Fruit fly (Drosophila melanogaster) whole organism, embryonic: ENCODE results near the gene CG3165.

ENCODE experiments used
- Ada2b ChIP-seq: fragments of 200-800 bp; sonication (Bioruptor generic); IDR thresholded peaks from 2 replicates; pipeline ENCODE4 v1.3.6; 2022; ENCODE audit warnings: missing biosample characterization, missing genetic modification characterization
- Aef1 ChIP-seq: fragments of 200-800 bp; sonication (Bioruptor generic); IDR thresholded peaks from 3 replicates; pipeline ENCODE4 v1.3.6; 2022; ENCODE audit warnings: missing biosample characterization, missing genetic modification characterization
- Blimp-1 ChIP-seq: fragments of 200-800 bp; sonication (Bioruptor generic); optimal IDR thresholded peaks from 3 replicates; lab custom pipeline; 2018; ENCODE audit warnings: missing biosample characterization, missing genetic modification characterization, mild to moderate bottlenecking, moderate library complexity, missing genetic modification reagents
- CG10267 ChIP-seq: fragments of 200-800 bp; sonication (Bioruptor generic); optimal IDR thresholded peaks from 2 replicates; lab custom pipeline; 2018; ENCODE audit warnings: missing biosample characterization, mild to moderate bottlenecking, missing genetic modification characterization, moderate library complexity
- CG10321 ChIP-seq: fragments of 200-800 bp; sonication (Bioruptor generic); IDR thresholded peaks from 2 replicates; pipeline ENCODE4 v1.3.6; 2022; ENCODE audit warnings: missing biosample characterization, missing genetic modification characterization
- CG11398 ChIP-seq: fragments of 200-800 bp; sonication (Bioruptor generic); optimal IDR thresholded peaks from 2 replicates; lab custom pipeline; 2016; ENCODE audit warnings: missing biosample characterization, missing genetic modification characterization
- CG13424 ChIP-seq: fragments of 200-800 bp; sonication (Bioruptor generic); optimal IDR thresholded peaks from 2 replicates; lab custom pipeline; 2019; ENCODE audit warnings: missing biosample characterization, mild to moderate bottlenecking, missing genetic modification characterization, moderate library complexity
- CG14014 ChIP-seq: fragments of 200-800 bp; sonication (Bioruptor generic); IDR thresholded peaks from 2 replicates; pipeline ENCODE4 v1.3.6; 2022; ENCODE audit warnings: missing biosample characterization, missing genetic modification characterization
- CG14710 ChIP-seq: fragments of 200-800 bp; sonication (Bioruptor generic); optimal IDR thresholded peaks from 3 replicates; lab custom pipeline; 2019; ENCODE audit warnings: missing biosample characterization, mild to moderate bottlenecking, missing genetic modification characterization, moderate library complexity
- CG15696 ChIP-seq: fragments of 200-800 bp; sonication (Bioruptor generic); optimal IDR thresholded peaks from 2 replicates; lab custom pipeline; 2019; ENCODE audit warnings: missing biosample characterization, mild to moderate bottlenecking, missing genetic modification characterization, moderate library complexity
- CG1647 ChIP-seq: fragments of 200-800 bp; sonication (Bioruptor generic); optimal IDR thresholded peaks from 3 replicates; lab custom pipeline; 2016; ENCODE audit warnings: missing biosample characterization, missing genetic modification characterization
- CG17328 ChIP-seq: fragments of 200-800 bp; sonication (Bioruptor generic); IDR thresholded peaks from 2 replicates; pipeline ENCODE4 v1.3.6; 2022; ENCODE audit warnings: missing biosample characterization, missing genetic modification characterization
- CG17361 ChIP-seq: fragments of 200-800 bp; sonication (Bioruptor generic); IDR thresholded peaks from 3 replicates; pipeline ENCODE4 v1.3.6; 2022; ENCODE audit warnings: missing biosample characterization, missing genetic modification characterization
- CG18262 ChIP-seq: fragments of 200-800 bp; optimal IDR thresholded peaks from 3 replicates; lab custom pipeline; 2019; ENCODE audit warnings: missing biosample characterization, mild to moderate bottlenecking, missing genetic modification characterization, moderate library complexity
- CG32772 ChIP-seq: fragments of 200-800 bp; sonication (Bioruptor generic); IDR thresholded peaks from 2 replicates; pipeline ENCODE4 v1.3.6; 2022; ENCODE audit warnings: missing biosample characterization, missing genetic modification characterization
- CG4404 ChIP-seq: fragments of 200-800 bp; sonication (Bioruptor generic); IDR thresholded peaks from 2 replicates; pipeline ENCODE4 v1.3.6; 2022; ENCODE audit warnings: missing biosample characterization, missing genetic modification characterization
- CG4424 ChIP-seq: fragments of 200-800 bp; sonication (Bioruptor generic); optimal IDR thresholded peaks from 3 replicates; lab custom pipeline; 2016; ENCODE audit warnings: missing biosample characterization, missing genetic modification characterization
- CG5245 ChIP-seq: fragments of 200-800 bp; sonication (Bioruptor generic); optimal IDR thresholded peaks from 3 replicates; lab custom pipeline; 2016; ENCODE audit warnings: missing biosample characterization, missing genetic modification characterization
- Drgx ChIP-seq: fragments of 200-800 bp; sonication (Bioruptor generic); IDR thresholded peaks from 2 replicates; pipeline ENCODE4 v1.3.6; 2022; ENCODE audit warnings: missing biosample characterization, missing genetic modification characterization
- Fer3 ChIP-seq: fragments of 200-800 bp; sonication (Bioruptor generic); optimal IDR thresholded peaks from 2 replicates; lab custom pipeline; 2018; ENCODE audit warnings: missing biosample characterization, mild to moderate bottlenecking, missing genetic modification characterization, moderate library complexity
- Gsc ChIP-seq: fragments of 200-800 bp; sonication (Bioruptor generic); IDR thresholded peaks from 2 replicates; pipeline ENCODE4 v1.3.6; 2022; ENCODE audit warnings: missing biosample characterization, missing genetic modification characterization
- H2.0 ChIP-seq: fragments of 200-800 bp; sonication (Bioruptor generic); IDR thresholded peaks from 2 replicates; pipeline ENCODE4 v1.3.6; 2022; ENCODE audit warnings: missing biosample characterization, missing genetic modification characterization
- HLH3B ChIP-seq: fragments of 200-800 bp; sonication (Bioruptor generic); IDR thresholded peaks from 2 replicates; pipeline ENCODE4 v1.3.6; 2022; ENCODE audit warnings: missing biosample characterization, missing genetic modification characterization
- Mrtf ChIP-seq: fragments of 200-800 bp; sonication (Bioruptor generic); IDR thresholded peaks from 3 replicates; pipeline ENCODE4 v1.3.6; 2022; ENCODE audit warnings: missing biosample characterization, missing genetic modification characterization
- PHDP ChIP-seq: fragments of 200-800 bp; sonication (Bioruptor generic); optimal IDR thresholded peaks from 3 replicates; lab custom pipeline; 2018; ENCODE audit warnings: missing biosample characterization, mild to moderate bottlenecking, missing genetic modification characterization, moderate library complexity
- Taf1 ChIP-seq: fragments of 200-800 bp; sonication (Bioruptor generic); IDR thresholded peaks from 2 replicates; pipeline ENCODE4 v1.3.6; 2022; ENCODE audit warnings: missing biosample characterization, missing genetic modification characterization
- Xbp1 ChIP-seq: fragments of 200-800 bp; sonication (Bioruptor generic); optimal IDR thresholded peaks from 3 replicates; lab custom pipeline; 2016; ENCODE audit warnings: missing biosample characterization, mild to moderate bottlenecking, missing genetic modification characterization
- ap ChIP-seq: fragments of 200-800 bp; sonication (Bioruptor generic); IDR thresholded peaks from 2 replicates; pipeline ENCODE4 v1.3.6; 2022; ENCODE audit warnings: missing biosample characterization, missing genetic modification characterization
- ara ChIP-seq: fragments of 200-800 bp; sonication (Bioruptor generic); IDR thresholded peaks from 2 replicates; pipeline ENCODE4 v1.3.6; 2022; ENCODE audit warnings: missing biosample characterization, missing genetic modification characterization
- az2 ChIP-seq: fragments of 200-800 bp; sonication (Bioruptor generic); optimal IDR thresholded peaks from 3 replicates; lab custom pipeline; 2016; ENCODE audit warnings: missing biosample characterization, missing genetic modification characterization
- dysf ChIP-seq: fragments of 200-800 bp; sonication (Bioruptor generic); IDR thresholded peaks from 3 replicates; pipeline ENCODE4 v1.3.6; 2022; ENCODE audit warnings: missing biosample characterization, missing genetic modification characterization
- lilli ChIP-seq: fragments of 200-800 bp; sonication (Bioruptor generic); optimal IDR thresholded peaks from 3 replicates; lab custom pipeline; 2016; ENCODE audit warnings: missing biosample characterization, missing genetic modification characterization
- lmd ChIP-seq: fragments of 200-800 bp; sonication (Bioruptor generic); IDR thresholded peaks from 2 replicates; pipeline ENCODE4 v1.3.6; 2022; ENCODE audit warnings: missing biosample characterization, missing genetic modification characterization
- lola ChIP-seq, 3 experiments: fragments of >200 bp in 2 of 3; fragments of 200-800 bp in 1 of 3; sonication (Bioruptor generic) in 1 of 3; optimal IDR thresholded peaks; 2 replicates each; lab custom pipeline; 2017 to 2019; ENCODE audit warnings: missing biosample characterization in 3 of 3, missing genetic modification characterization in 3 of 3, mild to moderate bottlenecking in 1 of 3, moderate library complexity in 1 of 3
- lov ChIP-seq, 2 experiments: fragments of 200-800 bp in 1 of 2; fragments of >200 bp in 1 of 2; sonication (Bioruptor generic) in 1 of 2; IDR thresholded peaks in 1 of 2; optimal IDR thresholded peaks in 1 of 2; 2 replicates in 1 of 2; 3 replicates in 1 of 2; pipeline versions ENCODE4 v1.3.6 to Lab custom; 2017 to 2022; ENCODE audit warnings: missing biosample characterization in 1 of 2, missing genetic modification characterization in 1 of 2
- pb ChIP-seq: fragments of 200-800 bp; sonication (Bioruptor generic); optimal IDR thresholded peaks from 3 replicates; lab custom pipeline; 2016; ENCODE audit warnings: missing biosample characterization, missing genetic modification characterization
- ranshi ChIP-seq: fragments of 200-800 bp; sonication (Bioruptor generic); IDR thresholded peaks from 2 replicates; pipeline ENCODE4 v1.3.6; 2022; ENCODE audit warnings: missing biosample characterization, missing genetic modification characterization
- schlank ChIP-seq: fragments of 200-800 bp; sonication (Bioruptor generic); optimal IDR thresholded peaks from 2 replicates; lab custom pipeline; 2018; ENCODE audit warnings: missing biosample characterization, mild to moderate bottlenecking, missing genetic modification characterization
- sna ChIP-seq: fragments of 200-800 bp; sonication (Bioruptor generic); IDR thresholded peaks from 2 replicates; pipeline ENCODE4 v1.3.6; 2022; ENCODE audit warnings: missing biosample characterization, missing genetic modification characterization; ENCODE audit not compliant: partially characterized antibody
- stc ChIP-seq: fragments of 200-800 bp; sonication (Bioruptor generic); IDR thresholded peaks from 2 replicates; pipeline ENCODE4 v1.3.6; 2022; ENCODE audit warnings: missing biosample characterization, missing genetic modification characterization
- z ChIP-seq: fragments of 200-800 bp; sonication (Bioruptor generic); IDR thresholded peaks from 3 replicates; pipeline ENCODE4 v1.3.6; 2022; ENCODE audit warnings: missing biosample characterization, missing genetic modification characterization

Gene CG3165

DNA sequence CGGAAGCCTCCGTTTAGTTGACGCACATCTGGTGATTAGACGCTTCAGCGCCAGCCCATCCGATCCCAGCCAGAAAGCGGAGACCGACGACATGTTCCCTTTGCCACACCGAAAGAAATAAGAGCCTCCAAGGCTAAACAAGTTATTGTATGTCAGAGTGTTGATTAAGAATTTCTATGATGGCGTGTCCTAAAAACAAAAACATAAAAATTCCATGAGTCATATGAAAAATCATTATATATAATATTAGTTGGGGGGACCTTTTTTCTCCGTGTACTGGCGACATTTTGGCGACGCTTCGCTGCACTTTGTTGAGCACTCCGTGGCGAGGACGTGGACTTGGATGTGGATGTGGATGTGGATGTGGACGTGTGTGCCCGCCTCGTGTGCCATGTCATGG lies 35.9 kb downstream of the CG3165 start (continued):
- peak; percentile 7 for TF ChIP-seq CG1647
- TF ChIP-seq ap (GFP tag; lab: Robert Waterston, UW) = 0 out of 2 replicates have a peak, but pooled peaks have one; percentile 33
- peak; percentile 26 for TF ChIP-seq PHDP (tag; lab: Kevin White, UChicago)
- TF ChIP-seq Blimp-1 (GFP tag; lab: Kevin White, UChicago) = peak; percentile 37
- TF ChIP-seq Xbp1 (GFP tag; lab: Kevin White, UChicago) = peak; percentile 42
- TF ChIP-seq ranshi = peak; percentile 35; the same call in 1 of the 2 replicates
- TF ChIP-seq Fer3 (tag; lab: Kevin White, UChicago) = peak; percentile 7
- peak; percentile 9 for TF ChIP-seq lilli (GFP tag; lab: Kevin White, UChicago)
- peak; percentile 44; the same call in 1 of the 2 replicates for TF ChIP-seq lmd (GFP tag; lab: Robert Waterston, UW)
- peak; percentile 13 for TF ChIP-seq CG10267
- TF ChIP-seq lov (optimal IDR thresholded peaks at IDR 0.05; lab: Kevin White, UChicago) = no peak
- TF ChIP-seq lov (GFP tag; IDR thresholded peaks at IDR 0.05; lab: Robert Waterston, UW) = no peak
- TF ChIP-seq Ada2b (GFP tag; lab: Robert Waterston, UW) = 0 out of 2 replicates have a peak, but pooled peaks have one; percentile 9
- no peak for TF ChIP-seq CG10321 (GFP tag; lab: Robert Waterston, UW)
- TF ChIP-seq CG32772 (GFP tag; lab: Robert Waterston, UW) = 0 out of 2 replicates have a peak, but pooled peaks have one; percentile 27
- no peak for TF ChIP-seq Taf1 (GFP tag; lab: Robert Waterston, UW)
- no peak for TF ChIP-seq z
- TF ChIP-seq pb (GFP tag; lab: Kevin White, UChicago) = no peak
- TF ChIP-seq CG13424 (tag; lab: Kevin White, UChicago) = peak; percentile 28
- TF ChIP-seq schlank (tag; lab: Kevin White, UChicago) = no peak
- peak; percentile 59; the same call in 2 of the 3 replicates for TF ChIP-seq dysf (GFP tag; lab: Robert Waterston, UW)
- peak in 1 of 3 experiments; percentile 42 for TF ChIP-seq lola (GFP tag; optimal IDR thresholded peaks at IDR 0.05; lab: Kevin White, UChicago)
- TF ChIP-seq CG11398 (GFP tag; lab: Kevin White, UChicago) = no peak
- peak; percentile 12 for TF ChIP-seq CG15696 (tag; lab: Kevin White, UChicago)
- peak; percentile 42 for TF ChIP-seq CG18262
- TF ChIP-seq CG14710 (tag; lab: Kevin White, UChicago) = peak; percentile 34
- TF ChIP-seq HLH3B (GFP tag; lab: Robert Waterston, UW) = peak; percentile 50
- TF ChIP-seq sna (GFP tag; lab: Robert Waterston, UW) = no peak
- TF ChIP-seq az2 (GFP tag; lab: Kevin White, UChicago) = peak; percentile 13
- TF ChIP-seq Mrtf (GFP tag; lab: Robert Waterston, UW) = 0 out of 3 replicates have a peak, but pooled peaks have one; percentile 24
- TF ChIP-seq Drgx = peak; percentile 76
- TF ChIP-seq CG14014 = 0 out of 2 replicates have a peak, but pooled peaks have one; percentile 10
- peak; percentile 33; the same call in 1 of the 2 replicates for TF ChIP-seq stc (GFP tag; lab: Robert Waterston, UW)
- no peak for TF ChIP-seq Gsc (GFP tag; lab: Robert Waterston, UW)
- 0 out of 3 replicates have a peak, but pooled peaks have one; percentile 16 for TF ChIP-seq Aef1 (GFP tag; lab: Robert Waterston, UW)
- peak; percentile 37 for TF ChIP-seq CG5245 (GFP tag; lab: Kevin White, UChicago)
- TF ChIP-seq H2.0 (GFP tag; lab: Robert Waterston, UW) = no peak; the same call in 1 of the 2 replicates
- peak; percentile 27 for TF ChIP-seq CG4424 (GFP tag; lab: Kevin White, UChicago)
- TF ChIP-seq ara (GFP tag; lab: Robert Waterston, UW) = peak; percentile 48
- TF ChIP-seq CG17361 (GFP tag; lab: Robert Waterston, UW) = 0 out of 3 replicates have a peak, but pooled peaks have one; percentile 36
- 0 out of 2 replicates have a peak, but pooled peaks have one; percentile 37 for TF ChIP-seq CG4404 (GFP tag; lab: Robert Waterston, UW)
- peak; percentile 45; the same call in 1 of the 2 replicates for TF ChIP-seq CG17328 (GFP tag; lab: Robert Waterston, UW)
- TF ChIP-seq, all 482 proteins: peak for 80
